Fruit fly (Drosophila melanogaster) whole organism, embryonic: ENCODE results near the gene CG9300.

Source experiments
- Asciz ChIP-seq: fragments of 200-800 bp; sonication (Bioruptor generic); optimal IDR thresholded peaks from 2 replicates; lab custom pipeline; 2017; ENCODE audit warnings: missing biosample characterization, mild to moderate bottlenecking, missing genetic modification characterization, missing genetic modification reagents
- CG10209 ChIP-seq: fragments of 200-800 bp; sonication (Bioruptor generic); optimal IDR thresholded peaks from 3 replicates; lab custom pipeline; 2017; ENCODE audit warnings: missing biosample characterization, mild to moderate bottlenecking, missing genetic modification characterization, missing genetic modification reagents
- CG10431 ChIP-seq: fragments of 200-800 bp; sonication (Bioruptor generic); optimal IDR thresholded peaks from 3 replicates; lab custom pipeline; 2018; ENCODE audit warnings: missing biosample characterization, mild to moderate bottlenecking, missing genetic modification characterization
- CG10462 ChIP-seq: fragments of 200-800 bp; sonication (Bioruptor generic); optimal IDR thresholded peaks from 2 replicates; lab custom pipeline; 2016; ENCODE audit warnings: missing biosample characterization, missing genetic modification characterization
- CG11085 ChIP-seq: fragments of 200-800 bp; sonication (Bioruptor generic); IDR thresholded peaks from 2 replicates; pipeline ENCODE4 v1.3.6; 2022; ENCODE audit warnings: missing biosample characterization, missing genetic modification characterization
- CG11560 ChIP-seq: fragments of 200-800 bp; sonication (Bioruptor generic); IDR thresholded peaks from 3 replicates; pipeline ENCODE4 v1.3.6; 2022; ENCODE audit warnings: missing biosample characterization, missing genetic modification characterization
- CG12942 ChIP-seq: fragments of 200-800 bp; sonication (Bioruptor generic); optimal IDR thresholded peaks from 3 replicates; lab custom pipeline; 2016; ENCODE audit warnings: missing biosample characterization, missing genetic modification characterization
- CG13123 ChIP-seq: fragments of 200-800 bp; sonication (Bioruptor generic); optimal IDR thresholded peaks from 2 replicates; lab custom pipeline; 2016; ENCODE audit warnings: missing biosample characterization, missing genetic modification characterization
- CG15479 ChIP-seq: fragments of 200-800 bp; sonication (Bioruptor generic); optimal IDR thresholded peaks from 3 replicates; lab custom pipeline; 2019; ENCODE audit warnings: missing biosample characterization, mild to moderate bottlenecking, missing genetic modification characterization, moderate library complexity
- CG3838 ChIP-seq: fragments of 200-800 bp; sonication (Bioruptor generic); optimal IDR thresholded peaks from 3 replicates; lab custom pipeline; 2016; ENCODE audit warnings: missing biosample characterization, missing genetic modification characterization
- CG8359 ChIP-seq: fragments of 200-800 bp; sonication (Bioruptor generic); optimal IDR thresholded peaks from 2 replicates; lab custom pipeline; 2017; ENCODE audit warnings: missing biosample characterization, mild to moderate bottlenecking, missing genetic modification characterization, borderline replicate concordance
- CG8388 ChIP-seq: fragments of 200-800 bp; sonication (Bioruptor generic); optimal IDR thresholded peaks from 2 replicates; lab custom pipeline; 2019; ENCODE audit warnings: missing biosample characterization, mild to moderate bottlenecking, missing genetic modification characterization, moderate library complexity
- CG8765 ChIP-seq: fragments of 200-800 bp; sonication (Bioruptor generic); IDR thresholded peaks from 2 replicates; pipeline ENCODE4 v1.3.6; 2022; ENCODE audit warnings: missing biosample characterization, missing genetic modification characterization
- CG8924 ChIP-seq: fragments of 200-800 bp; optimal IDR thresholded peaks from 3 replicates; lab custom pipeline; 2019; ENCODE audit warnings: missing biosample characterization, mild to moderate bottlenecking, missing genetic modification characterization, moderate library complexity
- CG9437 ChIP-seq: fragments of 200-800 bp; sonication (Bioruptor generic); optimal IDR thresholded peaks from 2 replicates; lab custom pipeline; 2018; ENCODE audit warnings: missing biosample characterization, mild to moderate bottlenecking, missing genetic modification characterization
- D19A ChIP-seq: fragments of 200-800 bp; optimal IDR thresholded peaks from 3 replicates; lab custom pipeline; 2019; ENCODE audit warnings: missing biosample characterization, mild to moderate bottlenecking, missing genetic modification characterization, moderate library complexity
- Drgx ChIP-seq: fragments of 200-800 bp; sonication (Bioruptor generic); IDR thresholded peaks from 2 replicates; pipeline ENCODE4 v1.3.6; 2022; ENCODE audit warnings: missing biosample characterization, missing genetic modification characterization
- ERR ChIP-seq: fragments of 200-800 bp; sonication (Bioruptor generic); optimal IDR thresholded peaks from 2 replicates; lab custom pipeline; 2016; ENCODE audit warnings: missing biosample characterization, missing genetic modification characterization
- Ets65A ChIP-seq: fragments of 200-800 bp; sonication (Bioruptor generic); peaks from one replicate; lab custom pipeline; 2016; ENCODE audit warnings: missing biosample characterization, missing genetic modification characterization
- HHEX ChIP-seq: fragments of 200-800 bp; sonication (Bioruptor generic); optimal IDR thresholded peaks from 3 replicates; lab custom pipeline; 2017; ENCODE audit warnings: missing biosample characterization, mild to moderate bottlenecking, missing genetic modification characterization, missing genetic modification reagents
- Hmr ChIP-seq: fragments of 200-800 bp; sonication (Bioruptor generic); optimal IDR thresholded peaks from 3 replicates; lab custom pipeline; 2017; ENCODE audit warnings: mild to moderate bottlenecking, missing biosample characterization, missing genetic modification reagents, missing genetic modification characterization
- Hmx ChIP-seq: fragments of 200-800 bp; sonication (Bioruptor generic); optimal IDR thresholded peaks from 2 replicates; lab custom pipeline; 2016; ENCODE audit warnings: missing biosample characterization, missing genetic modification characterization
- Hsf ChIP-seq: fragments of 200-800 bp; sonication (Bioruptor generic); optimal IDR thresholded peaks from 3 replicates; lab custom pipeline; 2016; ENCODE audit warnings: missing biosample characterization, missing genetic modification characterization
- MTF-1 ChIP-seq: fragments of 200-800 bp; sonication (Bioruptor generic); optimal IDR thresholded peaks from 2 replicates; lab custom pipeline; 2018; ENCODE audit warnings: missing biosample characterization, mild to moderate bottlenecking, missing genetic modification characterization, borderline replicate concordance
- Med ChIP-seq: fragments of 200-800 bp; sonication (Bioruptor generic); peaks from one replicate; lab custom pipeline; 2016; ENCODE audit warnings: missing biosample characterization, missing genetic modification characterization, mild to moderate bottlenecking, inconsistent platforms, moderate library complexity
- Myb ChIP-seq: fragments of 200-800 bp; sonication (Bioruptor generic); optimal IDR thresholded peaks from 2 replicates; lab custom pipeline; 2016; ENCODE audit warnings: missing biosample characterization, missing genetic modification characterization
- Ptx1 ChIP-seq: fragments of 200-800 bp; sonication (Bioruptor generic); IDR thresholded peaks from 2 replicates; pipeline ENCODE4 v1.3.6; 2022; ENCODE audit warnings: missing biosample characterization, missing genetic modification characterization
- ab ChIP-seq: fragments of 200-800 bp; sonication (Bioruptor generic); optimal IDR thresholded peaks from 2 replicates; lab custom pipeline; 2016; ENCODE audit warnings: missing biosample characterization, missing genetic modification characterization
- aop ChIP-seq: fragments of 200-800 bp; sonication (Bioruptor generic); IDR thresholded peaks from 2 replicates; pipeline ENCODE4 v1.3.6; 2022; ENCODE audit warnings: missing biosample characterization, missing genetic modification characterization
- dimm ChIP-seq: fragments of 200-800 bp; sonication (Bioruptor generic); IDR thresholded peaks from 2 replicates; pipeline ENCODE4 v1.3.6; 2022; ENCODE audit warnings: missing biosample characterization, missing genetic modification characterization
- esg ChIP-seq: fragments of 200-800 bp; sonication (Bioruptor generic); conservative IDR thresholded peaks from 2 replicates; pipeline ENCODE4 v1.3.6; 2022; ENCODE audit warnings: missing biosample characterization, missing genetic modification characterization
- eyg ChIP-seq: fragments of 200-800 bp; sonication (Bioruptor generic); optimal IDR thresholded peaks from 3 replicates; lab custom pipeline; 2016; ENCODE audit warnings: missing biosample characterization, missing genetic modification characterization
- fu2 ChIP-seq: fragments of 200-800 bp; sonication (Bioruptor generic); optimal IDR thresholded peaks from 2 replicates; lab custom pipeline; 2016; ENCODE audit warnings: missing biosample characterization, missing genetic modification characterization
- hb ChIP-seq: fragments of 200-800 bp; sonication (Bioruptor generic); IDR thresholded peaks from 3 replicates; pipeline ENCODE4 v1.3.6; 2022; ENCODE audit warnings: missing biosample characterization, missing genetic modification characterization; ENCODE audit not compliant: partially characterized antibody
- hkb ChIP-seq, 2 experiments: fragments of 200-800 bp in 1 of 2; fragments of >200 bp in 1 of 2; sonication (Bioruptor generic) in 1 of 2; IDR thresholded peaks in 1 of 2; optimal IDR thresholded peaks in 1 of 2; 2 replicates each; pipeline versions ENCODE4 v1.3.6 to Lab custom; 2017 to 2022; ENCODE audit warnings: missing biosample characterization in 1 of 2, missing genetic modification characterization in 1 of 2
- hth ChIP-seq: fragments of >200 bp; optimal IDR thresholded peaks from 2 replicates; lab custom pipeline; 2017; ENCODE audit warnings: inconsistent platforms
- oc ChIP-seq: fragments of 200-800 bp; sonication (Bioruptor generic); optimal IDR thresholded peaks from 2 replicates; lab custom pipeline; 2018; ENCODE audit warnings: missing biosample characterization, mild to moderate bottlenecking, missing genetic modification characterization, moderate library complexity
- peb ChIP-seq: fragments of 200-800 bp; sonication (Bioruptor generic); IDR thresholded peaks from 2 replicates; pipeline ENCODE4 v1.3.6; 2022; ENCODE audit warnings: missing biosample characterization, missing genetic modification characterization
- pnt ChIP-seq: fragments of 200-800 bp; sonication (Bioruptor generic); optimal IDR thresholded peaks from 3 replicates; lab custom pipeline; 2016; ENCODE audit warnings: missing biosample characterization, missing genetic modification characterization
- repo ChIP-seq: fragments of 200-800 bp; sonication (Bioruptor generic); optimal IDR thresholded peaks from 2 replicates; lab custom pipeline; 2016; ENCODE audit warnings: missing biosample characterization, missing genetic modification characterization
- row ChIP-seq: fragments of 200-800 bp; sonication (Bioruptor generic); IDR thresholded peaks from 3 replicates; pipeline ENCODE4 v1.3.6; 2022; ENCODE audit warnings: missing biosample characterization, missing genetic modification characterization
- sima ChIP-seq: fragments of 200-800 bp; sonication (Bioruptor generic); optimal IDR thresholded peaks from 2 replicates; lab custom pipeline; 2016; ENCODE audit warnings: missing biosample characterization, missing genetic modification characterization
- so ChIP-seq: fragments of 200-800 bp; sonication (Bioruptor generic); IDR thresholded peaks from 3 replicates; pipeline ENCODE4 v1.3.6; 2022; ENCODE audit warnings: missing biosample characterization, missing genetic modification characterization
- vnd ChIP-seq: fragments of 200-800 bp; sonication (Bioruptor generic); IDR thresholded peaks from 3 replicates; pipeline ENCODE4 v1.3.6; 2022; ENCODE audit warnings: missing biosample characterization, missing genetic modification characterization; ENCODE audit not compliant: partially characterized antibody
- zen ChIP-seq: fragments of 200-800 bp; sonication (Bioruptor generic); optimal IDR thresholded peaks from 3 replicates; lab custom pipeline; 2018; ENCODE audit warnings: missing biosample characterization, mild to moderate bottlenecking, missing genetic modification characterization, moderate library complexity

The CG9300 gene

DNA sequence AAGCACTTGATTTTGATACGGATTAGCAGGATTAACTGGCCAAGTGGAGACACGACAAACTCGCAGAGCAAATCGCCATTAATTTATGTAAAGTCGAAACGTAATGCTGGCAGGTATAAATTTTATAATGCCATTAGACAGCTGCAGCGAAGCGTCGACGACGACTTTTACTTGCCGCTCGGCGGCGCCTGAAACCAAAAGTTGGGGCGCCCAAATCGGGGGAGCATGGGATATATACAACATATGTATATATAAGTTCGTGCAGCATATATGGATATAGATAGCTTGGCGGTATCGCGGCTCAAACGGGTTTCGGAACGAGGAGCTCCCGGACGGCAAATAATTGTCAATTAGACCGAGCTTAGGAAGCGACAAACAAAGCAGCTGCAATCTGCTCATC, 31.6 kb upstream of the CG9300 start, which contains the start of gene Cpr76Bc:
Gene Cpr76Bc (plus strand): TSS at position 301 of the 400 bp plus-strand sequence.
- TF ChIP-seq row (no peak), ERR (GFP tag; lab: Kevin White, UChicago) (no peak), CG8388 (GFP tag; lab: Kevin White, UChicago) (no peak), repo (GFP tag; lab: Kevin White, UChicago) (no peak), CG8765 (GFP tag; lab: Robert Waterston, UW) (no peak), D19A (tag; lab: Kevin White, UChicago) (no peak), CG10209 (GFP tag; lab: Kevin White, UChicago) (no peak), Ets65A (GFP tag; lab: Kevin White, UChicago) (peak; percentile 26), so (GFP tag; lab: Robert Waterston, UW) (no peak), oc (tag; lab: Kevin White, UChicago) (peak; percentile 12), dimm (no peak), CG10462 (no peak), CG3838 (no peak), Med (GFP tag; lab: Kevin White, UChicago) (no peak), esg (GFP tag; lab: Robert Waterston, UW) (no peak), hth (lab: Kevin White, UChicago) (no peak), Hmr (GFP tag; lab: Kevin White, UChicago) (no peak), vnd (GFP tag; lab: Robert Waterston, UW) (no peak), CG12942 (GFP tag; lab: Kevin White, UChicago) (no peak), MTF-1 (no peak), Drgx (GFP tag; lab: Robert Waterston, UW) (0 out of 2 replicates have a peak, but pooled peaks have one; percentile 37), zen (tag; lab: Kevin White, UChicago) (no peak), CG11560 (no peak), CG10431 (GFP tag; lab: Kevin White, UChicago) (no peak), Hsf (GFP tag; lab: Kevin White, UChicago) (no peak)

DNA sequence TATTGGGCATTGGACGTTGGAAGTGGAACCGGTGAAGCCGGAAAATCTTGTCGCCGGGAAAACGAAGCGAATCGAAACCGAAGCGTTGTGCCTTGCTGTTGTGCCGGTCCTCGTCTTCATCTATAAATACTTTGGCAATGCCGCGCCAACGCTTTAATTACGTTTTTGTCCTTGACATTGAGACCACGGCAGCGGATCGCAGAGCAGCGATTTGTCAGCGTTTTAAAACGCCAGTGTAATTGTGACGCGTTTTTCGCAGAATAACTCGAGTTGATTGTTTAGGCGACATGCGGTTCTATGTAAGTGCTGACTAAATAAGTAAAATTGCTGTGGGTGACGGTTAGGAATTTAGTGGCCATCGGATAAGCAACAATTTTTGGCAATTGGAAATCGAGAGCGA, 31.1 kb upstream of the CG9300 start:
- TF ChIP-seq CG15479 (GFP tag; lab: Kevin White, UChicago) (no peak), CG8359 (GFP tag; lab: Kevin White, UChicago) (peak; percentile 93)

DNA sequence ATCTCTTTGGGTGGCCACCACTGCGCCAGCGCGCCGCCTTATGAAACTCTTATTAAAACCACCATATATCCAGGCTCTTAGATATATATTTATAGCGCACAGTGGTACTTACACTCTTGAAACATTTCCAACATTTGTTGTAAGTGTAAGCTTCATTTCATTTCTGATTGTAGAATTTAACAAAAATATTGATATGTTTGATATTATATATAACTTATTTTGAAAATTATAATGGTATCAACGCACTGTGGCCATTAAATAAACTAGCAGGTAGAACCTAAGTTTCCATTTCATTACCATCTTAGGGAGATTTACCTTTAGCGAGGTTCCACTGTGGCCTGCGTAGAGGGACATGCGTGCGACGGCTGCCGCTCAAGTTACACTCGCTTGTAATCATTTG, 27.5 kb upstream of the CG9300 start:
- no peak for TF ChIP-seq CG11085 (GFP tag; lab: Robert Waterston, UW)
- TF ChIP-seq Myb (GFP tag; lab: Kevin White, UChicago), result no peak
- no peak for TF ChIP-seq aop
- TF ChIP-seq CG9437 (GFP tag; lab: Kevin White, UChicago), result no peak
- no peak for TF ChIP-seq sima (GFP tag; lab: Kevin White, UChicago)
- TF ChIP-seq fu2, result no peak
- TF ChIP-seq CG8924, result no peak
- TF ChIP-seq Hmx (GFP tag; lab: Kevin White, UChicago), result no peak
- TF ChIP-seq hb (GFP tag; lab: Robert Waterston, UW), result no peak
- no peak for TF ChIP-seq Ptx1
- TF ChIP-seq eyg, result no peak
- no peak for TF ChIP-seq Asciz (GFP tag; lab: Kevin White, UChicago)
- no peak for TF ChIP-seq CG13123 (GFP tag; lab: Kevin White, UChicago)
- TF ChIP-seq ab, result no peak
- no peak for TF ChIP-seq pnt
- TF ChIP-seq HHEX (GFP tag; lab: Kevin White, UChicago), result no peak
- TF ChIP-seq peb (GFP tag; lab: Robert Waterston, UW), result no peak
- TF ChIP-seq hkb (optimal IDR thresholded peaks at IDR 0.05; lab: Kevin White, UChicago), result no peak
- TF ChIP-seq hkb (GFP tag; IDR thresholded peaks at IDR 0.05; lab: Robert Waterston, UW), result no peak
- TF ChIP-seq, all 482 proteins: peak for 0
